Fruit fly (Drosophila melanogaster) whole organism, embryonic: ENCODE data around the gene BRWD3.

Source experiments
- Abd-B ChIP-seq: fragments of 200-800 bp; sonication (Bioruptor generic); optimal IDR thresholded peaks from 2 replicates; lab custom pipeline; 2018; ENCODE audit warnings: missing biosample characterization, mild to moderate bottlenecking, missing genetic modification characterization, moderate library complexity
- Antp ChIP-seq: fragments of 200-800 bp; sonication (Bioruptor generic); optimal IDR thresholded peaks from 3 replicates; lab custom pipeline; 2016; ENCODE audit warnings: missing biosample characterization, missing genetic modification characterization
- Bdp1 ChIP-seq: fragments of 200-800 bp; sonication (Bioruptor generic); optimal IDR thresholded peaks from 3 replicates; lab custom pipeline; 2016; ENCODE audit warnings: missing biosample characterization, missing genetic modification characterization
- CG10209 ChIP-seq: fragments of 200-800 bp; sonication (Bioruptor generic); optimal IDR thresholded peaks from 3 replicates; lab custom pipeline; 2017; ENCODE audit warnings: missing biosample characterization, mild to moderate bottlenecking, missing genetic modification characterization, missing genetic modification reagents
- CG1024 ChIP-seq: fragments of 200-800 bp; sonication (Bioruptor generic); IDR thresholded peaks from 2 replicates; pipeline ENCODE4 v1.3.6; 2022; ENCODE audit warnings: missing biosample characterization, missing genetic modification characterization
- CG10959 ChIP-seq: fragments of 200-800 bp; sonication (Bioruptor generic); IDR thresholded peaks from 2 replicates; pipeline ENCODE4 v1.3.6; 2022; ENCODE audit warnings: missing biosample characterization, missing genetic modification characterization
- CG12659 ChIP-seq: fragments of 200-800 bp; sonication (Bioruptor generic); optimal IDR thresholded peaks from 3 replicates; lab custom pipeline; 2017; ENCODE audit warnings: mild to moderate bottlenecking, missing biosample characterization, missing genetic modification reagents, missing genetic modification characterization
- CG15514 ChIP-seq: fragments of 200-800 bp; sonication (Bioruptor generic); optimal IDR thresholded peaks from 3 replicates; lab custom pipeline; 2017; ENCODE audit warnings: missing biosample characterization, missing genetic modification characterization, mild to moderate bottlenecking, moderate library complexity, missing genetic modification reagents
- CG16779 ChIP-seq: fragments of 200-800 bp; sonication (Bioruptor generic); IDR thresholded peaks from 2 replicates; pipeline ENCODE4 v1.3.6; 2022; ENCODE audit warnings: missing biosample characterization, missing genetic modification characterization
- CG18476 ChIP-seq: fragments of 200-800 bp; sonication (Bioruptor generic); optimal IDR thresholded peaks from 2 replicates; lab custom pipeline; 2016; ENCODE audit warnings: missing biosample characterization, mild to moderate bottlenecking, missing genetic modification characterization
- CG2116 ChIP-seq: fragments of 200-800 bp; sonication (Bioruptor generic); optimal IDR thresholded peaks from 3 replicates; lab custom pipeline; 2018; ENCODE audit warnings: missing biosample characterization, mild to moderate bottlenecking, missing genetic modification characterization
- CG2712 ChIP-seq: fragments of 200-800 bp; optimal IDR thresholded peaks from 3 replicates; lab custom pipeline; 2019; ENCODE audit warnings: missing biosample characterization, mild to moderate bottlenecking, missing genetic modification characterization, moderate library complexity
- CG3726 ChIP-seq: fragments of 200-800 bp; sonication (Bioruptor generic); IDR thresholded peaks from 3 replicates; pipeline ENCODE4, ENCODE4 v1.3.6; 2022; ENCODE audit warnings: missing biosample characterization, missing genetic modification characterization
- CG4854 ChIP-seq: fragments of 200-800 bp; sonication (Bioruptor generic); optimal IDR thresholded peaks from 2 replicates; lab custom pipeline; 2016; ENCODE audit warnings: missing biosample characterization, missing genetic modification characterization, inconsistent platforms
- CG6683 ChIP-seq: fragments of 200-800 bp; sonication (Bioruptor generic); optimal IDR thresholded peaks from 2 replicates; lab custom pipeline; 2017; ENCODE audit warnings: missing biosample characterization, mild to moderate bottlenecking, missing genetic modification characterization, missing genetic modification reagents
- CG8944 ChIP-seq: fragments of 200-800 bp; sonication (Bioruptor generic); optimal IDR thresholded peaks from 3 replicates; lab custom pipeline; 2016; ENCODE audit warnings: missing biosample characterization, missing genetic modification characterization
- CG9817 ChIP-seq: fragments of 200-800 bp; sonication (Bioruptor generic); optimal IDR thresholded peaks from 2 replicates; lab custom pipeline; 2018; ENCODE audit warnings: missing biosample characterization, mild to moderate bottlenecking, missing genetic modification characterization, moderate library complexity
- CrebB ChIP-seq: fragments of 200-800 bp; sonication (Bioruptor generic); optimal IDR thresholded peaks from 3 replicates; lab custom pipeline; 2018; ENCODE audit warnings: missing biosample characterization, mild to moderate bottlenecking, missing genetic modification characterization
- D19A ChIP-seq: fragments of 200-800 bp; optimal IDR thresholded peaks from 3 replicates; lab custom pipeline; 2019; ENCODE audit warnings: missing biosample characterization, mild to moderate bottlenecking, missing genetic modification characterization, moderate library complexity
- Dfd ChIP-seq, 2 experiments: fragments of >200 bp; optimal IDR thresholded peaks; 2 replicates each; lab custom pipeline; 2017; ENCODE audit warnings: missing biosample characterization in 2 of 2, missing genetic modification characterization in 2 of 2
- Dref ChIP-seq: fragments of 200-800 bp; sonication (Bioruptor generic); IDR thresholded peaks from 2 replicates; pipeline ENCODE4 v1.3.6; 2022; ENCODE audit warnings: missing biosample characterization, missing genetic modification characterization
- GATAe ChIP-seq: fragments of 200-800 bp; sonication (Bioruptor generic); conservative IDR thresholded peaks from 2 replicates; pipeline ENCODE4 v1.3.6; 2022; ENCODE audit warnings: missing biosample characterization, missing genetic modification characterization
- Lhr ChIP-seq: fragments of 200-800 bp; sonication (Bioruptor generic); optimal IDR thresholded peaks from 3 replicates; lab custom pipeline; 2017; ENCODE audit warnings: mild to moderate bottlenecking, missing biosample characterization, missing genetic modification reagents, missing genetic modification characterization
- Mad ChIP-seq: fragments of 200-800 bp; sonication (Bioruptor generic); optimal IDR thresholded peaks from 2 replicates; lab custom pipeline; 2016; ENCODE audit warnings: missing biosample characterization, missing genetic modification characterization
- NFAT ChIP-seq: fragments of 200-800 bp; sonication (Bioruptor generic); IDR thresholded peaks from 2 replicates; pipeline ENCODE4 v1.3.6; 2022; ENCODE audit warnings: missing biosample characterization, missing genetic modification characterization
- Sin3A ChIP-seq: fragments of >200 bp; optimal IDR thresholded peaks from 2 replicates; lab custom pipeline; 2018
- Spps ChIP-seq: fragments of 200-800 bp; sonication (Bioruptor generic); optimal IDR thresholded peaks from 2 replicates; lab custom pipeline; 2018; ENCODE audit warnings: missing biosample characterization, mild to moderate bottlenecking, missing genetic modification characterization
- Ssrp ChIP-seq: fragments of 200-800 bp; sonication (Bioruptor generic); optimal IDR thresholded peaks from 2 replicates; lab custom pipeline; 2018; ENCODE audit warnings: missing biosample characterization, mild to moderate bottlenecking, missing genetic modification characterization, moderate library complexity
- ab ChIP-seq: fragments of 200-800 bp; sonication (Bioruptor generic); optimal IDR thresholded peaks from 2 replicates; lab custom pipeline; 2016; ENCODE audit warnings: missing biosample characterization, missing genetic modification characterization
- bowl ChIP-seq: fragments of 200-800 bp; sonication (Bioruptor generic); IDR thresholded peaks from 2 replicates; pipeline ENCODE4 v1.3.6; 2022; ENCODE audit warnings: missing biosample characterization, missing genetic modification characterization
- ci ChIP-seq: fragments of 200-800 bp; sonication (Bioruptor generic); IDR thresholded peaks from 3 replicates; pipeline ENCODE4 v1.3.6; 2022; ENCODE audit warnings: missing biosample characterization, missing genetic modification characterization
- dan ChIP-seq: fragments of 200-800 bp; sonication (Bioruptor generic); IDR thresholded peaks from 2 replicates; pipeline ENCODE4 v1.3.6; 2022; ENCODE audit warnings: missing biosample characterization, missing genetic modification characterization
- dimm ChIP-seq: fragments of 200-800 bp; sonication (Bioruptor generic); IDR thresholded peaks from 2 replicates; pipeline ENCODE4 v1.3.6; 2022; ENCODE audit warnings: missing biosample characterization, missing genetic modification characterization
- dm ChIP-seq: fragments of 200-800 bp; sonication (Bioruptor generic); optimal IDR thresholded peaks from 3 replicates; lab custom pipeline; 2016; ENCODE audit warnings: missing biosample characterization, missing genetic modification characterization
- gce ChIP-seq: fragments of 200-800 bp; sonication (Bioruptor generic); IDR thresholded peaks from 3 replicates; pipeline ENCODE4 v1.3.6; 2022; ENCODE audit warnings: missing biosample characterization, missing genetic modification characterization
- gt ChIP-seq: fragments of 200-800 bp; sonication (Bioruptor generic); IDR thresholded peaks from 2 replicates; pipeline ENCODE4 v1.3.6; 2022; ENCODE audit warnings: missing biosample characterization, missing genetic modification characterization
- h ChIP-seq: fragments of >200 bp; optimal IDR thresholded peaks from 2 replicates; lab custom pipeline; 2017
- hkb ChIP-seq, 2 experiments: fragments of 200-800 bp in 1 of 2; fragments of >200 bp in 1 of 2; sonication (Bioruptor generic) in 1 of 2; IDR thresholded peaks in 1 of 2; optimal IDR thresholded peaks in 1 of 2; 2 replicates each; pipeline versions ENCODE4 v1.3.6 to Lab custom; 2017 to 2022; ENCODE audit warnings: missing biosample characterization in 1 of 2, missing genetic modification characterization in 1 of 2
- odd ChIP-seq: fragments of 200-800 bp; sonication (Bioruptor generic); optimal IDR thresholded peaks from 2 replicates; lab custom pipeline; 2017; ENCODE audit warnings: missing biosample characterization, mild to moderate bottlenecking, missing genetic modification characterization
- pan ChIP-seq, 4 experiments: fragments of >200 bp in 3 of 4; fragments of 200-800 bp in 1 of 4; sonication (Bioruptor generic) in 1 of 4; optimal IDR thresholded peaks in 3 of 4; IDR thresholded peaks in 1 of 4; 2 replicates each; pipeline versions ENCODE4 v1.3.6 to Lab custom; 2017 to 2022; ENCODE audit warnings: missing biosample characterization in 2 of 4, missing genetic modification characterization in 2 of 4, mixed read lengths in 1 of 4
- phol ChIP-seq: fragments of 200-800 bp; sonication (Bioruptor generic); optimal IDR thresholded peaks from 3 replicates; lab custom pipeline; 2018; ENCODE audit warnings: missing biosample characterization, mild to moderate bottlenecking, missing genetic modification characterization, moderate library complexity
- schlank ChIP-seq: fragments of 200-800 bp; sonication (Bioruptor generic); optimal IDR thresholded peaks from 2 replicates; lab custom pipeline; 2018; ENCODE audit warnings: missing biosample characterization, mild to moderate bottlenecking, missing genetic modification characterization
- slbo ChIP-seq: fragments of 200-800 bp; sonication (Bioruptor generic); IDR thresholded peaks from 2 replicates; pipeline ENCODE4 v1.3.6; 2022; ENCODE audit warnings: missing biosample characterization, missing genetic modification characterization
- ssp ChIP-seq: fragments of 200-800 bp; sonication (Bioruptor generic); IDR thresholded peaks from 2 replicates; pipeline ENCODE4 v1.3.6; 2022; ENCODE audit warnings: missing biosample characterization, missing genetic modification characterization
- stc ChIP-seq: fragments of 200-800 bp; sonication (Bioruptor generic); IDR thresholded peaks from 2 replicates; pipeline ENCODE4 v1.3.6; 2022; ENCODE audit warnings: missing biosample characterization, missing genetic modification characterization
- unc-4 ChIP-seq: fragments of 200-800 bp; sonication (Bioruptor generic); IDR thresholded peaks from 2 replicates; pipeline ENCODE4 v1.3.6; 2022; ENCODE audit warnings: missing biosample characterization, missing genetic modification characterization; ENCODE audit not compliant: partially characterized antibody
- unpg ChIP-seq: fragments of 200-800 bp; sonication (Bioruptor generic); optimal IDR thresholded peaks from 3 replicates; lab custom pipeline; 2018; ENCODE audit warnings: missing biosample characterization, mild to moderate bottlenecking, missing genetic modification characterization, moderate library complexity
- vvl ChIP-seq: fragments of 200-800 bp; sonication (Bioruptor generic); IDR thresholded peaks from 2 replicates; pipeline ENCODE4 v1.3.6; 2022; ENCODE audit warnings: missing biosample characterization, missing genetic modification characterization

BRWD3 gene

DNA sequence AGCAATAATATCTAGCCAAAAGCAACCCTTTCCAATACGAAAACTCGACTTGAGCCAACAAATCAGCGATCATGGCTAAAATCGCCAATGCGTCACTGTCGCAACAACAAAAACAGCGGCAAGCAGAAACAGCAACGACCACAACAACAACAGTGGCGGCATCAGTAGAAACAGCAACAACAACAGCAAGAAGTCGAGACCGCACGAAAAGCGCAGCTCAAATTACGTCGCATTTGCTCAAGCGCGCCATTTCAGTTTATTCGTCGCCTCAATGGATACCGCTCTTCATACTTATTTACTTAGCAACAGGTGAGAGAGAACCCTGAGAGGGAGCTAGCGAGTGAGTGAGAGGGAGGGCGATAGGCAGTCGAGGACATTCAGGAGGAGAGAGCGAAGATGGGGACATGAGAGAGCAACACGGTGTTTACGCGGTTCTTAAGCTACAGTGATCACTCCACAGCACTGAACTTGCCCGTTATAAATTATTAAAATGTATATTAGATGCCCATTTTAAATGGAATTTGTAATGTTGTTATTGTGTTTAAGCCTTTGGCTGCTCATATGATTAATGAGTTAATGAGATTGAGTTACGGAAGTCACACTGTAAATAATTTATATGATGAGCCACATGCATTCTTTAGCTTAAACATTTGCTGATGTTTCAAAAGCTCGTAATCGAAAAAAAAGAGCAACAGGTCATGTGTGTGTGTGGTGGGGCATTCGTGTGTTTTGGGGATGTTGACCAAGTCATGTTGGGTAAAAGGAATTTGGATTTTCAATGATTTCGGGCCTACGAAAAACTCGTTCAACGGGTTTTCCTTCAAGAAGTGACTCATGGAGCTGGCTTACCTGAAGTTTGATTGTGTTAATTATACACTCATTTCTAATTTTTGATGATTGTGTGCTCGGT lies 23.0 kb upstream of the BRWD3 start (continued):
- TF ChIP-seq CG16779 (GFP tag; lab: Robert Waterston, UW) (peak; percentile 75; the same call in 1 of the 2 replicates), CG1024 (GFP tag; lab: Robert Waterston, UW) (no peak), D19A (tag; lab: Kevin White, UChicago) (peak; percentile 60), phol (tag; lab: Kevin White, UChicago) (peak; percentile 74), schlank (tag; lab: Kevin White, UChicago) (peak; percentile 66), pan (optimal IDR thresholded peaks at IDR 0.05; lab: Kevin White, UChicago) (no peak), pan (GFP tag; optimal IDR thresholded peaks at IDR 0.05 in 1 of 2, IDR thresholded peaks at IDR 0.05 in 1 of 2) (peak in 1 of 2 experiments; percentile 88), dan (GFP tag; lab: Robert Waterston, UW) (peak; percentile 69), CG10209 (peak; percentile 84), odd (peak; percentile 66), CG2116 (peak; percentile 36), CG9817 (peak; percentile 83), Abd-B (GFP tag; lab: Kevin White, UChicago) (peak; percentile 75), ssp (GFP tag; lab: Robert Waterston, UW) (peak; percentile 46), CG12659 (GFP tag; lab: Kevin White, UChicago) (peak; percentile 78), Dref (GFP tag; lab: Robert Waterston, UW) (no peak), bowl (GFP tag; lab: Robert Waterston, UW) (peak; percentile 72; the same call in 1 of the 2 replicates), CG8944 (GFP tag; lab: Kevin White, UChicago) (peak; percentile 56), CrebB (tag; lab: Kevin White, UChicago) (peak; percentile 65), Sin3A (lab: Kevin White, UChicago) (no peak), Mad (GFP tag; lab: Kevin White, UChicago) (peak; percentile 50), gt (GFP tag; lab: Robert Waterston, UW) (no peak), GATAe (GFP tag; lab: Robert Waterston, UW) (peak; percentile 41; the same call in 1 of the 2 replicates), unpg (GFP tag; lab: Kevin White, UChicago) (peak; percentile 87), dm (GFP tag; lab: Kevin White, UChicago) (peak; percentile 49), CG15514 (GFP tag; lab: Kevin White, UChicago) (peak; percentile 49), unc-4 (GFP tag; lab: Robert Waterston, UW) (no peak), CG4854 (GFP tag; lab: Kevin White, UChicago) (peak; percentile 56), CG3726 (peak; percentile 56; the same call in 1 of the 3 replicates), ci (GFP tag; lab: Robert Waterston, UW) (peak; percentile 88), Ssrp (tag; lab: Kevin White, UChicago) (peak; percentile 71), Lhr (GFP tag; lab: Kevin White, UChicago) (peak; percentile 35), dimm (GFP tag; lab: Robert Waterston, UW) (peak; percentile 41; the same call in 1 of the 2 replicates), CG10959 (peak; percentile 83), Bdp1 (GFP tag; lab: Kevin White, UChicago) (peak; percentile 52), Spps (tag; lab: Kevin White, UChicago) (peak; percentile 32), gce (GFP tag; lab: Robert Waterston, UW) (peak; percentile 62; the same call in 1 of the 3 replicates), vvl (GFP tag; lab: Robert Waterston, UW) (peak; percentile 89), ab (peak; percentile 39), CG18476 (GFP tag; lab: Kevin White, UChicago) (peak; percentile 65), NFAT (GFP tag; lab: Robert Waterston, UW) (peak; percentile 74; the same call in 1 of the 2 replicates), hkb (optimal IDR thresholded peaks at IDR 0.05; lab: Kevin White, UChicago) (no peak), hkb (GFP tag; IDR thresholded peaks at IDR 0.05; lab: Robert Waterston, UW) (peak; percentile 87), stc (GFP tag; lab: Robert Waterston, UW) (peak; percentile 75), slbo (GFP tag; lab: Robert Waterston, UW) (peak; percentile 87), CG6683 (GFP tag; lab: Kevin White, UChicago) (no peak), h (lab: Kevin White, UChicago) (no peak), CG2712 (tag; lab: Kevin White, UChicago) (peak; percentile 85), Dfd (GFP tag; optimal IDR thresholded peaks at IDR 0.05; lab: Kevin White, UChicago) (no peak), Antp (peak; percentile 65)
